Fruit fly (Drosophila melanogaster) Kc167 (cell line): ENCODE measurements around the gene Nup58.

Source experiments
- Sin3A ChIP-seq: fragments of >200 bp; optimal IDR thresholded peaks from 2 replicates; lab custom pipeline; 2018; ENCODE audit warnings: missing external identifiers
- insv ChIP-seq: fragments of >200 bp; optimal IDR thresholded peaks from 3 replicates; lab custom pipeline; 2018; ENCODE audit warnings: missing external identifiers
- psq ChIP-seq: fragments of >200 bp; optimal IDR thresholded peaks from 2 replicates; lab custom pipeline; 2017; ENCODE audit warnings: missing external identifiers

DNA sequence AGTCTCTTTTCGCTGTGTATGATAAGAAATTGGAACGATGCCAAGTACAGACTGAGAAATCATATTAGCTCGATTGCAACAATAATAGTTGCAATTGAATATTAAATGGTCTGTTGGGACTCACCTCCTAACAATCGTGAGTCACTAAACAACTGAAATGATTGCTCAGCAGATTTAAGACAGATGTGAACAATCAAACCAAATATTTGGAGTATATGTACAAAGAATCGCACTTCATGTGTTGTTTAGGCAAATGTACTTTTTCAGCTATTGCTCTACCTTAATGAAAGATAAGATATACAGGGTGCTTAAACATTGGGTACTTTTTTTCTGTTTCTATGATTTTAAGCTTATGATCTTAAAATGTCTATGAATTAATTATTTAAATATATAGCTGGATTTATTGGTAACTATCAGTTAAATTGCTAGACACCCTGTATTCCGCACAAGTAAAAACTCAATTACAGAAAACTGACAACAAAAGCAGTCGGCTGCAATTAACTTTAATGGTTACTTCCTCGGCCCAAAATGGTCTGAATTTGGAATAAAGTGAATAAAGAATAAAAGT, 3.2 kb upstream of the Nup58 start:
- TF ChIP-seq psq (lab: Kevin White, UChicago) (no peak), insv (lab: Kevin White, UChicago) (no peak), Sin3A (lab: Kevin White, UChicago) (no peak)
